Worm (Caenorhabditis elegans): ENCODE measurements around the gene F22E5.1.

DNA sequence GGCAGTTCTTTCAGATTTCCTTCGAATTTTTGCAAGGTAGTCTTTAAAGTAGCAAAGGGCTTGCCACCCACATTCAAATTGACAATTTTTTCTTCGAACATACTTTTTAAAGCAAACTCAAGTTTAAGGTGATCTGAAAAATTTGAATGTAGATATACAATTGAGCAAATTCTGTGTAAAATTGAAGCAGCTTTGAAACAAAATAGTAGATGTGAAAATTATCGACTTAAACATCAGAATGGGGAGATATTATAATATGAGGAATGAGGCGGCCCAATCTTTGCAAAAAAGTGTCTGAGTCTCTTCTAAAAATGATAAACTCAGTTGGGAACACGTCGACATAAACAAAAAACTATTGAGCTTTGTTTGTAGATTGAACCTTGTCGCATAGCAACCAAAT is 29.1 kb upstream of the F22E5.1 start, which contains the start of gene F22E5.11:
- TF ChIP-seq nhr-77 (tag; optimal IDR thresholded peaks at IDR 0.05) (no peak), daf-12 (tag; optimal IDR thresholded peaks at IDR 0.05) (no peak), jun-1 (tag; optimal IDR thresholded peaks at IDR 0.05) (no peak), pha-4 (tag; optimal IDR thresholded peaks at IDR 0.05) (no peak), ZK546.5 (tag; optimal IDR thresholded peaks at IDR 0.05) (no peak), snpc-4 (tag; optimal IDR thresholded peaks at IDR 0.05) (no peak), ama-1 (optimal IDR thresholded peaks at IDR 0.05) (no peak), nhr-12 (tag; optimal IDR thresholded peaks at IDR 0.05) (no peak), fkh-10 (GFP tag; optimal IDR thresholded peaks at IDR 0.05) (no peak), zag-1 (tag; optimal IDR thresholded peaks at IDR 0.05) (no peak), ztf-4 (tag; optimal IDR thresholded peaks at IDR 0.05) (no peak), nhr-76 (tag; optimal IDR thresholded peaks at IDR 0.05) (no peak), nhr-237 (tag; optimal IDR thresholded peaks at IDR 0.05) (no peak)
